Worm (Caenorhabditis elegans) whole organism, L4/young adult: Measurements from ENCODE around the gene F14D2.7.

Source experiments
- W03F9.2 ChIP-seq: fragments of 150-350 bp; optimal IDR thresholded peaks from 2 replicates; lab custom pipeline; 2014; ENCODE audit warnings: missing biosample characterization, missing genetic modification characterization
- him-1 ChIP-seq: sonication (generic microtip); optimal IDR thresholded peaks from 2 replicates; lab custom pipeline; 2016; ENCODE audit warnings: missing genotype, missing genetic modification reagents, missing genetic modification characterization, missing compliant biosample characterization

ce11 chrII:3297914-3298313 is 40.5 kb downstream of the F14D2.7 start, which contains the start of gene btb-18:
- TF ChIP-seq him-1 (tag; lab: Kevin White, UChicago) (no peak), W03F9.2 (tag; lab: Kevin White, UChicago) (no peak)
